Fruit fly (Drosophila melanogaster) Kc167 (cell line): ENCODE measurements around the gene CG14207.

Source experiments
- Myc ChIP-seq: fragments of >200 bp; optimal IDR thresholded peaks from 2 replicates; lab custom pipeline; 2017; ENCODE audit warnings: missing external identifiers
- Sin3A ChIP-seq: fragments of >200 bp; optimal IDR thresholded peaks from 2 replicates; lab custom pipeline; 2018; ENCODE audit warnings: missing external identifiers
- h ChIP-seq: fragments of >200 bp; optimal IDR thresholded peaks from 3 replicates; lab custom pipeline; 2018; ENCODE audit warnings: missing external identifiers
- psq ChIP-seq: fragments of >200 bp; optimal IDR thresholded peaks from 2 replicates; lab custom pipeline; 2017; ENCODE audit warnings: missing external identifiers
- ttk ChIP-seq: sonication (Bioruptor generic); optimal IDR thresholded peaks from 2 replicates; lab custom pipeline; 2017; ENCODE audit warnings: missing external identifiers

dm6 chrX:19597684-19598363 is 7.2 kb upstream of the CG14207 start, which contains the start of gene RpS10b:
- TF ChIP-seq psq (no peak), h (lab: Kevin White, UChicago) (no peak), Sin3A (lab: Kevin White, UChicago) (no peak), ttk (no peak), Myc (no peak)
